Fruit fly (Drosophila melanogaster) whole organism, wandering third instar larva: Measurements from ENCODE around the gene CG9525.

Experiments used
- HLH106 ChIP-seq: fragments of 200-800 bp; optimal IDR thresholded peaks from 3 replicates; lab custom pipeline; 2019; ENCODE audit warnings: missing biosample characterization, mild to moderate bottlenecking, missing genetic modification characterization, moderate library complexity
- Hnf4 ChIP-seq: fragments of 200-800 bp; sonication (Bioruptor generic); optimal IDR thresholded peaks from 2 replicates; lab custom pipeline; 2016; ENCODE audit warnings: missing biosample characterization, mild to moderate bottlenecking, missing genetic modification characterization
- Hr83 ChIP-seq: fragments of 200-300 bp; sonication (Bioruptor generic); optimal IDR thresholded peaks from 2 replicates; lab custom pipeline; 2016; ENCODE audit warnings: missing biosample characterization, mild to moderate bottlenecking, missing genetic modification characterization, moderate library complexity; ENCODE audit not compliant: poor library complexity, severe bottlenecking
- Rel ChIP-seq, 2 experiments: fragments of 200-800 bp; sonication (Bioruptor generic) in 1 of 2; optimal IDR thresholded peaks; 2 replicates in 1 of 2; 3 replicates in 1 of 2; lab custom pipeline; 2016 to 2019; ENCODE audit warnings: mild to moderate bottlenecking in 2 of 2, missing biosample characterization in 2 of 2, missing genetic modification characterization in 2 of 2, moderate library complexity in 1 of 2
- fru ChIP-seq: fragments of 200-800 bp; sonication (Bioruptor generic); optimal IDR thresholded peaks from 3 replicates; lab custom pipeline; 2016; ENCODE audit warnings: missing biosample characterization, mild to moderate bottlenecking, missing genetic modification characterization
- h ChIP-seq: fragments of 200-800 bp; sonication (Bioruptor generic); optimal IDR thresholded peaks from 3 replicates; lab custom pipeline; 2016; ENCODE audit warnings: missing biosample characterization, mild to moderate bottlenecking, missing genetic modification characterization
- jim ChIP-seq: fragments of 175-275, 200-325 bp; sonication (Bioruptor generic); optimal IDR thresholded peaks from 2 replicates; lab custom pipeline; 2016; ENCODE audit warnings: missing biosample characterization, mild to moderate bottlenecking, missing genetic modification characterization
- pan ChIP-seq: fragments of >200 bp; optimal IDR thresholded peaks from 2 replicates; lab custom pipeline; 2017
- sage ChIP-seq: fragments of 200-800 bp; sonication (Bioruptor generic); optimal IDR thresholded peaks from 2 replicates; lab custom pipeline; 2016; ENCODE audit warnings: missing biosample characterization, mild to moderate bottlenecking, missing genetic modification characterization

DNA sequence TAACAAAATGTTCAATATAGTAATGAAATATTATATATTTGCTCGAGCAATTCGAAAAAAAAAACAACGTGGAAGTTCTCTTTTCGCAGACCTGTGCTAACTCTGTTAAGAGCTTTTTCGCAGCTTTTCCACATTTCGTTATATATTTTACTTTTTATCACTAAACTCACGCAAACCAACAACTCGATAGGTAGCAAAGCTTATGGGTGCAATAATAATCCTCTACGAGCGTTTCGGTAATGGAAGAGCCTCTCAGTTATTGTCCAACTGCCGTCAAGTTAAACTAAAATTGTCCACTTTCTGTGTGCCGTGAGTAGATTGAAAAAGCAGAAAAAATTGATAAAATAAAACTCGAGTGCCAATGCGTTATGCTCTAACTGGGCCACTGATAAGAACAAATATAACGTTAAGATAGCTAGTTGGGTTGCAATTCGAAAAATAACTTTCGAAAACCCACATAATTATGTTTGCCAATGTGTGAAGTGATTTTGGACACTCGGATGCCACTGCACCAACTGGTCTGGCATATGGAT, 28.4 kb downstream of the CG9525 start, which contains the start of gene Tsp29Fa:
- TF ChIP-seq sage (GFP tag; lab: Kevin White, UChicago) = no peak
- TF ChIP-seq jim (GFP tag; lab: Kevin White, UChicago) = no peak
- no peak for TF ChIP-seq Rel (GFP tag; optimal IDR thresholded peaks at IDR 0.05; lab: Kevin White, UChicago)
- TF ChIP-seq Rel (tag; optimal IDR thresholded peaks at IDR 0.05; lab: Kevin White, UChicago) = no peak
- no peak for TF ChIP-seq fru (GFP tag; lab: Kevin White, UChicago)
- TF ChIP-seq h (GFP tag; lab: Kevin White, UChicago) = no peak
- no peak for TF ChIP-seq Hnf4
- TF ChIP-seq HLH106 (tag; lab: Kevin White, UChicago) = no peak
- TF ChIP-seq pan (lab: Kevin White, UChicago) = no peak
- no peak for TF ChIP-seq Hr83 (GFP tag; lab: Kevin White, UChicago)
